Fruit fly (Drosophila melanogaster): ENCODE measurements around the gene dnd.

- TF ChIP-seq Lpt (GFP tag; optimal IDR thresholded peaks at IDR 0.05) (no peak), Ets21C (GFP tag; optimal IDR thresholded peaks at IDR 0.05) (no peak), pdm3 (GFP tag; optimal IDR thresholded peaks at IDR 0.05) (no peak), CG15336 (GFP tag; IDR thresholded peaks at IDR 0.05) (no peak), CG3032 (tag; optimal IDR thresholded peaks at IDR 0.05) (no peak), eg (GFP tag; IDR thresholded peaks at IDR 0.05) (no peak), CG7368 (GFP tag; optimal IDR thresholded peaks at IDR 0.05) (no peak), Hr4 (GFP tag; optimal IDR thresholded peaks at IDR 0.05) (no peak), CG8632 (GFP tag; optimal IDR thresholded peaks at IDR 0.05) (no peak), cyc (GFP tag; optimal IDR thresholded peaks at IDR 0.05) (no peak), CG6792 (GFP tag; optimal IDR thresholded peaks at IDR 0.05) (no peak), OdsH (GFP tag; optimal IDR thresholded peaks at IDR 0.05) (no peak)
Observed at dm6 chr3R:21845165-21845564, 42.0 kb downstream of the dnd start, which contains the start of gene Gr93c.
